Fruit fly (Drosophila melanogaster): ENCODE measurements around the gene Ero1L.

DNA sequence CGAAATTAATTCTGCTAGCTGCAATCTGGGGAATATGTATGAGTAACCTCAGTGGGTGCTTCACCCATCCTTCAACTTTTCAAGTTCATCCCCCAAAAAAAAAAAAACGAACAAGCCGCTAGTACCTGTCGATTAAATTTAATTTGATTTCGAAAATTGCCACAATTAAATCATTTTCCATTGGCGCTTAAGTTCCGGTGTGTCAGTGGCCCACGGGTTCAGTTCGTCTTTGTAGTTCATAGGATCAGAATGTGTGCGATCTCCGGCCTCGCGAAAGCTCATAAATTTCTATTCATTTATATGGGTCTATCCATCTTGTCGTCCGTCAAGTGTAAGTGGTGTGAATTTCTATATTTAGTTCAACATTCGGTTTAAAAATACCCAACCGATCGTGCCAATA lies 28.1 kb upstream of the Ero1L start, which contains the start of gene CG32260:
- TF ChIP-seq CG8478 (optimal IDR thresholded peaks at IDR 0.05) (no peak), CTCF (optimal IDR thresholded peaks at IDR 0.05) (no peak)

Measured in S2 (cell line).